Worm (Caenorhabditis elegans) whole organism, L1 larva: ENCODE results near the gene him-4.

Experiments
- aly-2 ChIP-seq: fragments of 150-350 bp; optimal IDR thresholded peaks from 2 replicates; lab custom pipeline; 2014; ENCODE audit warnings: missing biosample characterization, missing genetic modification characterization
- ama-1 ChIP-seq: fragments of 150-350 bp; optimal IDR thresholded peaks from 2 replicates; lab custom pipeline; 2014
- ceh-63 ChIP-seq: fragments of 200-800 bp; sonication (Bioruptor generic); optimal IDR thresholded peaks from 2 replicates; lab custom pipeline; 2018; ENCODE audit warnings: mild to moderate bottlenecking, missing genetic modification characterization, missing compliant biosample characterization
- ceh-82 ChIP-seq, 3 experiments: fragments of 150-350 bp in 1 of 3; sonication (generic microtip) in 2 of 3; optimal IDR thresholded peaks; 2 replicates each; lab custom pipeline; 2014 to 2017; ENCODE audit warnings: missing biosample characterization in 3 of 3, missing genetic modification characterization in 3 of 3
- ceh-88 ChIP-seq: fragments of 200-800 bp; sonication (Bioruptor generic); IDR thresholded peaks from 2 replicates; pipeline ENCODE4 v1.3.6; 2022; ENCODE audit warnings: missing genetic modification characterization, missing compliant biosample characterization
- ceh-90 ChIP-seq: sonication (generic microtip); optimal IDR thresholded peaks from 2 replicates; lab custom pipeline; 2016; ENCODE audit warnings: missing genetic modification characterization, missing compliant biosample characterization
- dpl-1 ChIP-seq, 3 experiments: fragments of 150-350 bp in 2 of 3; sonication (generic microtip) in 1 of 3; optimal IDR thresholded peaks; 2 replicates each; lab custom pipeline; 2014 to 2017; ENCODE audit warnings: missing biosample characterization in 3 of 3, missing genetic modification characterization in 3 of 3, missing genetic modification reagents in 3 of 3
- dsc-1 ChIP-seq: sonication (generic microtip); optimal IDR thresholded peaks from 2 replicates; lab custom pipeline; 2016; ENCODE audit warnings: mild to moderate bottlenecking, missing genetic modification characterization, missing compliant biosample characterization
- efl-1 ChIP-seq, 4 experiments: fragments of 150-350 bp; optimal IDR thresholded peaks in 3 of 4; peaks in 1 of 4; 1 replicate in 1 of 4; 2 replicates in 3 of 4; lab custom pipeline; 2014; ENCODE audit warnings: missing biosample characterization in 2 of 4, missing genetic modification characterization in 2 of 4, missing genetic modification reagents in 2 of 4
- fkh-10 ChIP-seq: sonication (generic microtip); optimal IDR thresholded peaks from 2 replicates; lab custom pipeline; 2017; ENCODE audit warnings: missing biosample characterization, missing genetic modification reagents, missing genetic modification characterization
- fkh-4 ChIP-seq: sonication (generic microtip); optimal IDR thresholded peaks from 2 replicates; lab custom pipeline; 2016; ENCODE audit warnings: missing compliant biosample characterization, missing genetic modification characterization, borderline replicate concordance
- fkh-8 ChIP-seq: sonication (generic microtip); optimal IDR thresholded peaks from 2 replicates; lab custom pipeline; 2016; ENCODE audit warnings: mild to moderate bottlenecking, missing genetic modification characterization, missing compliant biosample characterization
- fos-1 ChIP-seq: fragments of 150-350 bp; optimal IDR thresholded peaks from 2 replicates; lab custom pipeline; 2014; ENCODE audit warnings: missing biosample characterization, missing genetic modification characterization
- isw-1 ChIP-seq: fragments of 200-800 bp; sonication (Bioruptor generic); IDR thresholded peaks from 2 replicates; pipeline ENCODE4 v1.3.6; 2022; ENCODE audit warnings: missing genetic modification characterization, missing compliant biosample characterization
- jun-1 ChIP-seq: fragments of 150-350 bp; optimal IDR thresholded peaks from 2 replicates; lab custom pipeline; 2014; ENCODE audit warnings: missing biosample characterization, missing genetic modification reagents, missing genetic modification characterization
- lin-13 ChIP-seq: fragments of 150-350 bp; optimal IDR thresholded peaks from 2 replicates; lab custom pipeline; 2014; ENCODE audit warnings: missing biosample characterization, missing genetic modification reagents, missing genetic modification characterization
- lin-14 ChIP-seq: fragments of 200-800 bp; sonication (Bioruptor generic); optimal IDR thresholded peaks from 2 replicates; lab custom pipeline; 2018; ENCODE audit warnings: mild to moderate bottlenecking, missing genetic modification characterization, moderate library complexity, missing compliant biosample characterization
- lin-35 ChIP-seq, 2 experiments: fragments of 150-350 bp; optimal IDR thresholded peaks; 2 replicates each; lab custom pipeline; 2014; ENCODE audit warnings: missing biosample characterization in 2 of 2, missing genetic modification characterization in 2 of 2, missing genetic modification reagents in 2 of 2
- lsy-2 ChIP-seq, 2 experiments: fragments of 150-350 bp; optimal IDR thresholded peaks; 2 replicates each; lab custom pipeline; 2014; ENCODE audit warnings: missing biosample characterization in 2 of 2, missing genetic modification characterization in 2 of 2
- mdl-1 ChIP-seq, 2 experiments: fragments of 150-350 bp; optimal IDR thresholded peaks; 2 replicates each; lab custom pipeline; 2014 to 2017; ENCODE audit warnings: missing biosample characterization in 2 of 2, missing genetic modification characterization in 2 of 2, inconsistent platforms in 1 of 2
- mep-1 ChIP-seq: fragments of 150-350 bp; optimal IDR thresholded peaks from 2 replicates; lab custom pipeline; 2014; ENCODE audit warnings: missing biosample characterization, missing genetic modification characterization
- nhr-12 ChIP-seq: sonication (generic microtip); optimal IDR thresholded peaks from 2 replicates; lab custom pipeline; 2017; ENCODE audit warnings: missing biosample characterization, missing genetic modification characterization
- nhr-19 ChIP-seq: fragments of 200-800 bp; sonication (Bioruptor generic); conservative IDR thresholded peaks from 2 replicates; pipeline ENCODE4 v1.3.6; 2022; ENCODE audit warnings: missing genetic modification characterization, missing compliant biosample characterization
- nhr-47 ChIP-seq: sonication (generic microtip); optimal IDR thresholded peaks from 2 replicates; lab custom pipeline; 2016; ENCODE audit warnings: mild to moderate bottlenecking, missing genetic modification characterization, moderate library complexity, missing compliant biosample characterization
- nhr-71 ChIP-seq: sonication (generic microtip); optimal IDR thresholded peaks from 2 replicates; lab custom pipeline; 2016; ENCODE audit warnings: mild to moderate bottlenecking, missing genetic modification characterization, moderate library complexity, missing compliant biosample characterization
- nhr-77 ChIP-seq: fragments of 150-350 bp; optimal IDR thresholded peaks from 2 replicates; lab custom pipeline; 2014; ENCODE audit warnings: missing biosample characterization, missing genetic modification characterization
- nhr-84 ChIP-seq: sonication (generic microtip); optimal IDR thresholded peaks from 2 replicates; lab custom pipeline; 2017; ENCODE audit warnings: missing biosample characterization, missing genetic modification characterization
- nhr-85 ChIP-seq: sonication (generic microtip); peaks from one replicate; lab custom pipeline; 2016; ENCODE audit warnings: missing genetic modification characterization, inconsistent platforms, missing compliant biosample characterization
- pax-3 ChIP-seq: fragments of 200-800 bp; sonication (Bioruptor generic); optimal IDR thresholded peaks from 2 replicates; lab custom pipeline; 2018; ENCODE audit warnings: mild to moderate bottlenecking, missing genetic modification characterization, moderate library complexity, missing compliant biosample characterization
- rnt-1 ChIP-seq: sonication (generic microtip); optimal IDR thresholded peaks from 2 replicates; lab custom pipeline; 2016; ENCODE audit warnings: mild to moderate bottlenecking, missing genetic modification characterization, moderate library complexity, missing compliant biosample characterization
- snpc-4 ChIP-seq: fragments of 150-350 bp; optimal IDR thresholded peaks from 2 replicates; lab custom pipeline; 2014; ENCODE audit warnings: missing biosample characterization, missing genetic modification characterization
- snu-23 ChIP-seq: sonication (generic microtip); optimal IDR thresholded peaks from 2 replicates; lab custom pipeline; 2016; ENCODE audit warnings: missing genetic modification characterization, missing compliant biosample characterization
- swsn-7 ChIP-seq: sonication (generic microtip); optimal IDR thresholded peaks from 2 replicates; lab custom pipeline; 2016; ENCODE audit warnings: missing genetic modification characterization, missing compliant biosample characterization
- unc-30 ChIP-seq: sonication (generic microtip); optimal IDR thresholded peaks from 2 replicates; lab custom pipeline; 2017; ENCODE audit warnings: missing biosample characterization, missing genetic modification characterization
- unc-86 ChIP-seq: sonication (generic microtip); optimal IDR thresholded peaks from 2 replicates; lab custom pipeline; 2016; ENCODE audit warnings: missing genetic modification characterization, missing compliant biosample characterization
- unc-98 ChIP-seq: fragments of 200-800 bp; sonication (Bioruptor generic); IDR thresholded peaks from 2 replicates; pipeline ENCODE4 v1.3.6; 2022; ENCODE audit warnings: missing genetic modification characterization, missing compliant biosample characterization
- vab-15 ChIP-seq: sonication (generic microtip); optimal IDR thresholded peaks from 2 replicates; lab custom pipeline; 2017; ENCODE audit warnings: missing genotype, mild to moderate bottlenecking, missing genetic modification characterization, missing compliant biosample characterization
- xbp-1 ChIP-seq: sonication (generic microtip); optimal IDR thresholded peaks from 2 replicates; lab custom pipeline; 2016; ENCODE audit warnings: missing genetic modification characterization, missing compliant biosample characterization
- zag-1 ChIP-seq: fragments of 150-350 bp; optimal IDR thresholded peaks from 2 replicates; lab custom pipeline; 2014; ENCODE audit warnings: missing biosample characterization, missing genetic modification characterization

Gene him-4

ce11 chrX:9717265-9717664, at the start of gene him-4:
him-4 (plus strand) TSS chrX:9717565.
- TF ChIP-seq nhr-84 (tag; lab: Kevin White, UChicago) (no peak), snu-23 (GFP tag; lab: Kevin White, UChicago) (no peak), jun-1 (no peak), lin-13 (GFP tag; lab: Kevin White, UChicago) (no peak), swsn-7 (tag; lab: Kevin White, UChicago) (no peak), nhr-12 (tag; lab: Kevin White, UChicago) (no peak), unc-30 (no peak), xbp-1 (tag; lab: Kevin White, UChicago) (no peak), dpl-1 (GFP tag; optimal IDR thresholded peaks at IDR 0.05; lab: Kevin White, UChicago) (no peak), isw-1 (GFP tag; lab: Robert Waterston, UW) (no peak), rnt-1 (tag; lab: Kevin White, UChicago) (no peak), aly-2 (no peak)

ce11 chrX:9668554-9668953, 48.8 kb upstream of the him-4 start, which contains the start of gene T14B1.1:
T14B1.1 (minus strand) TSS chrX:9668723.
- no peak for TF ChIP-seq nhr-77
- peak in 1 of 3 experiments; percentile 39 for TF ChIP-seq ceh-82 (tag; optimal IDR thresholded peaks at IDR 0.05; lab: Kevin White, UChicago)
- TF ChIP-seq nhr-47 (tag; lab: Kevin White, UChicago): peak; percentile 8
- TF ChIP-seq fkh-8: peak; percentile 48
- no peak for TF ChIP-seq ceh-63 (GFP tag; lab: Kevin White, UChicago)
- TF ChIP-seq lin-14: peak; percentile 86
- TF ChIP-seq ceh-90: no peak
- peak; percentile 11 for TF ChIP-seq nhr-85 (tag; lab: Kevin White, UChicago)
- TF ChIP-seq fkh-10 (GFP tag; lab: Kevin White, UChicago): peak; percentile 29
- TF ChIP-seq mdl-1 (tag; optimal IDR thresholded peaks at IDR 0.05; lab: Kevin White, UChicago): peak in 1 of 2 experiments; percentile 3
- peak; percentile 18 for TF ChIP-seq swsn-7 (tag; lab: Kevin White, UChicago)
- peak in 1 of 2 experiments; percentile 30 for TF ChIP-seq lsy-2 (tag; optimal IDR thresholded peaks at IDR 0.05; lab: Kevin White, UChicago)
- TF ChIP-seq unc-98 (GFP tag; lab: Robert Waterston, UW): no peak
- TF ChIP-seq dsc-1: peak; percentile 7
- TF ChIP-seq snu-23 (GFP tag; lab: Kevin White, UChicago): peak; percentile 26
- TF ChIP-seq rnt-1 (tag; lab: Kevin White, UChicago): peak; percentile 27
- no peak for TF ChIP-seq fos-1 (tag; lab: Kevin White, UChicago)
- TF ChIP-seq nhr-19 (GFP tag; lab: Robert Waterston, UW): peak; percentile 16; the same call in 1 of the 2 replicates
- TF ChIP-seq unc-86 (tag; lab: Kevin White, UChicago): peak; percentile 9
- peak; percentile 42 for TF ChIP-seq nhr-71
- TF ChIP-seq lin-35 (GFP tag; optimal IDR thresholded peaks at IDR 0.05; lab: Kevin White, UChicago): peak in 1 of 2 experiments; percentile 23
- no peak for TF ChIP-seq efl-1 (optimal IDR thresholded peaks at IDR 0.05; lab: Kevin White, UChicago)
- TF ChIP-seq efl-1 (GFP tag; optimal IDR thresholded peaks at IDR 0.05 in 1 of 2; lab: Kevin White, UChicago): peak in 1 of 2 experiments; percentile 10
- TF ChIP-seq pax-3: no peak

ce11 chrX:9673228-9673627, 44.1 kb upstream of the him-4 start:
- TF ChIP-seq lin-14 (peak; percentile 62), ama-1 (no peak), lsy-2 (tag; optimal IDR thresholded peaks at IDR 0.05; lab: Kevin White, UChicago) (no peak)
- TF ChIP-seq, all 84 proteins: peak for 1

- TF ChIP-seq vab-15 (tag; lab: Kevin White, UChicago) (no peak), dsc-1 (peak; percentile 45)
Observed at ce11 chrX:9674799-9675198, 42.6 kb upstream of the him-4 start, which contains the start of gene C43C3.4. C43C3.4 (minus strand) TSS chrX:9674899.

ce11 chrX:9676009-9676408, 41.4 kb upstream of the him-4 start:
- no peak for TF ChIP-seq zag-1
- TF ChIP-seq snpc-4 (tag; lab: Kevin White, UChicago): no peak
- no peak for TF ChIP-seq efl-1 (optimal IDR thresholded peaks at IDR 0.05; lab: Kevin White, UChicago)
- TF ChIP-seq efl-1 (GFP tag; optimal IDR thresholded peaks at IDR 0.05 in 1 of 2; lab: Kevin White, UChicago): no peak
- no peak for TF ChIP-seq mep-1 (tag; lab: Kevin White, UChicago)
- TF ChIP-seq rnt-1 (tag; lab: Kevin White, UChicago): no peak
- TF ChIP-seq fkh-4 (tag; lab: Kevin White, UChicago): no peak
- no peak for TF ChIP-seq ceh-88 (GFP tag; lab: Robert Waterston, UW)
- TF ChIP-seq, all 84 proteins: peak for 0
